Worm (Caenorhabditis elegans): Measurements from ENCODE around the gene clc-5.
A peak's percentile ranks its signal among the peaks of the same experiment; 100 is the strongest.

DNA sequence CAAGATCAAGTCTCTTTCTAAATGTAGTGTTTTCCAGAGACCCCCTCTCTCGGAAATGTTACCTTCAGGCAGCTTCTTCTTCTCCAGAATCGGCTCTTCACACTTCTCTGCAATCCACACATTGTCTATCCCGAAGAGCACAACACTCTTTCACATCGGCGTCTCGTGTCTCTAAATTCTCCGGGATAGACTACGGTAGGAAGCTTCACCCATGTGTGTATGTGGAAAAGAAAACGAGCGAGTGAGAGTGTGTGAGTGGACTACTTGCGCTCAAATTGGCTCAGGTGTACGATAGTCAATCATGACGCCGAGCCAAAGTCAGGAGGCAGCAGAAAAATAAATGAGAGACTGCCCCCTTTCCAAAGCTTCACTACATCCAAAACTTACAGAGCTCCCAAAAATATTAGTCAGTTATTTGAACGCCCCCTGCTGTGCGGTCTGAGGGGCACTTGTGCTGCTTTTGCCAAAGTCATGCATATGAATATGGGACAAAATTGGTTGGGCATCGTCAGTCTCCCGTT is 23.8 kb downstream of the clc-5 start:
- TF ChIP-seq hlh-1 (tag; optimal IDR thresholded peaks at IDR 0.05) (no peak), nhr-237 (tag; optimal IDR thresholded peaks at IDR 0.05) (no peak), ces-1 (GFP tag; optimal IDR thresholded peaks at IDR 0.05) (peak; percentile 29), snpc-4 (tag; optimal IDR thresholded peaks at IDR 0.05) (no peak), ztf-11 (tag; optimal IDR thresholded peaks at IDR 0.05) (no peak), mep-1 (tag; optimal IDR thresholded peaks at IDR 0.05) (no peak)

Measured in whole organism, mixed stage, embryonic.